Worm (Caenorhabditis elegans) whole organism, L2 larva: ENCODE measurements around the gene T12D8.9.

Experiments
- C34F6.9 ChIP-seq: fragments of 150-350 bp; optimal IDR thresholded peaks from 2 replicates; lab custom pipeline; 2014; ENCODE audit warnings: missing biosample characterization, missing genetic modification characterization
- R02D3.7 ChIP-seq: fragments of 150-350 bp; optimal IDR thresholded peaks from 2 replicates; lab custom pipeline; 2014; ENCODE audit warnings: missing biosample characterization, missing genetic modification characterization
- Y55F3AM.14 ChIP-seq: fragments of 200-800 bp; sonication (Bioruptor generic); optimal IDR thresholded peaks from 2 replicates; lab custom pipeline; 2018; ENCODE audit warnings: mild to moderate bottlenecking, missing genetic modification characterization, missing compliant biosample characterization
- ZK546.5 ChIP-seq: sonication (generic microtip); optimal IDR thresholded peaks from 2 replicates; lab custom pipeline; 2017; ENCODE audit warnings: missing biosample characterization, missing genetic modification characterization
- aly-2 ChIP-seq: fragments of 150-350 bp; optimal IDR thresholded peaks from 2 replicates; lab custom pipeline; 2014; ENCODE audit warnings: missing biosample characterization, missing genetic modification characterization
- blmp-1 ChIP-seq: sonication (generic microtip); optimal IDR thresholded peaks from 2 replicates; lab custom pipeline; 2017; ENCODE audit warnings: missing genetic modification characterization, mild to moderate bottlenecking, missing compliant biosample characterization, antibody characterized with exemption, moderate library complexity; ENCODE audit not compliant: insufficient read depth
- crh-2 ChIP-seq: sonication (generic microtip); optimal IDR thresholded peaks from 2 replicates; lab custom pipeline; 2017; ENCODE audit warnings: missing biosample characterization, missing genetic modification characterization
- dmd-4 ChIP-seq: sonication (generic microtip); optimal IDR thresholded peaks from 2 replicates; lab custom pipeline; 2017; ENCODE audit warnings: missing biosample characterization, missing genetic modification characterization
- egl-27 ChIP-seq: sonication (generic microtip); optimal IDR thresholded peaks from 3 replicates; lab custom pipeline; 2017; ENCODE audit warnings: missing biosample characterization, missing genetic modification reagents, missing genetic modification characterization
- elt-1 ChIP-seq: fragments of 150-350 bp; optimal IDR thresholded peaks from 2 replicates; lab custom pipeline; 2014; ENCODE audit warnings: missing biosample characterization, missing genetic modification characterization
- fos-1 ChIP-seq: fragments of 150-350 bp; optimal IDR thresholded peaks from 2 replicates; lab custom pipeline; 2014; ENCODE audit warnings: missing biosample characterization, missing genetic modification characterization
- gmeb-1 ChIP-seq: fragments of 150-350 bp; optimal IDR thresholded peaks from 2 replicates; lab custom pipeline; 2014; ENCODE audit warnings: missing biosample characterization, missing genetic modification characterization
- lin-11 ChIP-seq: fragments of 150-350 bp; sonication (generic microtip); optimal IDR thresholded peaks from 2 replicates; lab custom pipeline; 2014; ENCODE audit warnings: missing biosample characterization, missing genetic modification characterization, inconsistent platforms, mixed read lengths
- lin-13 ChIP-seq: fragments of 150-350 bp; optimal IDR thresholded peaks from 2 replicates; lab custom pipeline; 2014; ENCODE audit warnings: missing biosample characterization, missing genetic modification reagents, missing genetic modification characterization
- lsy-2 ChIP-seq, 2 experiments: fragments of 150-350 bp in 1 of 2; sonication (generic microtip) in 1 of 2; optimal IDR thresholded peaks; 2 replicates each; lab custom pipeline; 2014 to 2017; ENCODE audit warnings: missing biosample characterization in 2 of 2, missing genetic modification characterization in 2 of 2
- mbf-1 ChIP-seq: sonication (generic microtip); optimal IDR thresholded peaks from 2 replicates; lab custom pipeline; 2017; ENCODE audit warnings: missing biosample characterization, missing genetic modification characterization
- mdl-1 ChIP-seq, 2 experiments: fragments of 150-350 bp in 1 of 2; sonication (generic microtip) in 1 of 2; optimal IDR thresholded peaks; 2 replicates each; lab custom pipeline; 2017; ENCODE audit warnings: missing biosample characterization in 2 of 2, missing genetic modification characterization in 2 of 2
- nhr-10 ChIP-seq: sonication (generic microtip); optimal IDR thresholded peaks from 2 replicates; lab custom pipeline; 2017; ENCODE audit warnings: missing biosample characterization, missing genetic modification characterization
- nhr-12 ChIP-seq: fragments of 150-350 bp; optimal IDR thresholded peaks from 2 replicates; lab custom pipeline; 2014; ENCODE audit warnings: missing biosample characterization, missing genetic modification characterization
- nhr-21 ChIP-seq: fragments of 150-350 bp; optimal IDR thresholded peaks from 2 replicates; lab custom pipeline; 2014; ENCODE audit warnings: missing biosample characterization, missing genetic modification characterization
- nhr-23 ChIP-seq: fragments of 150-350 bp; optimal IDR thresholded peaks from 2 replicates; lab custom pipeline; 2014; ENCODE audit warnings: missing biosample characterization, missing genetic modification reagents, missing genetic modification characterization
- nhr-237 ChIP-seq: fragments of 150-350 bp; optimal IDR thresholded peaks from 2 replicates; lab custom pipeline; 2014; ENCODE audit warnings: missing biosample characterization, missing genetic modification characterization
- nhr-25 ChIP-seq: fragments of 150-350 bp; sonication (generic microtip); optimal IDR thresholded peaks from 3 replicates; lab custom pipeline; 2014; ENCODE audit warnings: missing biosample characterization, missing genetic modification characterization
- nhr-77 ChIP-seq: fragments of 150-350 bp; optimal IDR thresholded peaks from 2 replicates; lab custom pipeline; 2014; ENCODE audit warnings: missing biosample characterization, missing genetic modification characterization
- peb-1 ChIP-seq: fragments of 150-350 bp; optimal IDR thresholded peaks from 2 replicates; lab custom pipeline; 2014; ENCODE audit warnings: missing biosample characterization, missing genetic modification characterization
- skn-1 ChIP-seq: sonication (generic microtip); optimal IDR thresholded peaks from 2 replicates; lab custom pipeline; 2017; ENCODE audit warnings: missing biosample characterization, missing genetic modification characterization
- sma-3 ChIP-seq: sonication (generic microtip); optimal IDR thresholded peaks from 2 replicates; lab custom pipeline; 2016; ENCODE audit warnings: missing genetic modification reagents, missing genetic modification characterization, missing compliant biosample characterization
- snpc-4 ChIP-seq: fragments of 150-350 bp; optimal IDR thresholded peaks from 2 replicates; lab custom pipeline; 2014; ENCODE audit warnings: missing biosample characterization, missing genetic modification characterization
- unc-39 ChIP-seq: fragments of 150-350 bp; optimal IDR thresholded peaks from 2 replicates; lab custom pipeline; 2014; ENCODE audit warnings: missing biosample characterization, missing genetic modification characterization
- unc-62 ChIP-seq: fragments of 150-350 bp; optimal IDR thresholded peaks from 2 replicates; lab custom pipeline; 2014; ENCODE audit warnings: missing biosample characterization, missing genetic modification reagents, missing genetic modification characterization
- ztf-1 ChIP-seq: fragments of 200-800 bp; sonication (Bioruptor generic); conservative IDR thresholded peaks from 2 replicates; pipeline ENCODE4 v1.3.6; 2022; ENCODE audit warnings: missing genetic modification characterization, missing compliant biosample characterization
- ztf-4 ChIP-seq: fragments of 150-350 bp; optimal IDR thresholded peaks from 2 replicates; lab custom pipeline; 2014; ENCODE audit warnings: missing biosample characterization, missing genetic modification characterization

T12D8.9 gene

DNA sequence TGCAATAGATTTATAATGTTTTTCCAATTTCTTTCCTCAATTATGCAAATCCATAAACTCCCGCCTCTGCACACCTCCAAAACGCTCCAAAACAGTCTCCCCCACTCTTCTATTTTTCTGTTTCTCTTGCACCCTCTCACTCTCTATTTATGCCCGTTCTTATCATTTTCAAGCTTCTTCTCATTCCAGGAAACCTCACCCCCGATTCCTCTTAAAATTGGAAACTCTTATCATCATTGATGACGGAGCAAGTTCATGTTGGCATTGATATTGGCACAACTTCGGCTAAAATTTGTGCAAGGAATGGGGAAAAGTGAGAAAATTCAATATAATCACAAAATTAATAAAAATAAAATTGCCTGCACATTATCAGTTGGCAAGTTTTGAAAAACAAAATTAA is 9.1 kb upstream of the T12D8.9 start, which contains the start of gene shpk-1 (continued):
- TF ChIP-seq nhr-237 (tag; lab: Kevin White, UChicago) (no peak), blmp-1 (tag; lab: Kevin White, UChicago) (no peak), crh-2 (peak; percentile 77), nhr-25 (tag; lab: Kevin White, UChicago) (no peak), elt-1 (tag; lab: Kevin White, UChicago) (no peak), R02D3.7 (tag; lab: Kevin White, UChicago) (no peak)

DNA sequence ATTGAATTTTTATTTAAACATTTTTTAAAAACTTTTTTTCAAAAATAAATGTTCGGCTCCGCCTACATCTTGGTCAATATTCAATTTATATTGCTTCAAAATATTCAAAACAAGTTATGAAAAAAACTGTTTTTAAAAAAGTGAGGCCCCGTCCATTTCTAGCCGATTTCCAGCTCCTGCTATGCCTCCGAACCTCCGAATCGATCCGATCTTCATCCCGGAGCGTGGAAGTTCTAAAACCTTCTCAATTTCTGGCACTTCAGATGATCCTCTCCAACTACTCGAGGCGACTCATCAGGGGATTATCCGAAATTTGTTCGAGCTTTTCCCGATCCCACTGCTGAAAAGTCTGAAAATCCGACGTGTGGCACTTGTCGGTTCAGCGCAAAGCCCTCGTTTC is 2.7 kb upstream of the T12D8.9 start:
- TF ChIP-seq egl-27 (tag; lab: Kevin White, UChicago), result no peak
- TF ChIP-seq elt-1 (tag; lab: Kevin White, UChicago), result no peak
- TF ChIP-seq Y55F3AM.14 (GFP tag; lab: Kevin White, UChicago), result no peak
- no peak for TF ChIP-seq peb-1 (tag; lab: Kevin White, UChicago)
- no peak for TF ChIP-seq nhr-23
- no peak for TF ChIP-seq lsy-2 (tag; optimal IDR thresholded peaks at IDR 0.05; lab: Kevin White, UChicago)
- no peak for TF ChIP-seq nhr-237 (tag; lab: Kevin White, UChicago)
- no peak for TF ChIP-seq unc-39 (tag; lab: Kevin White, UChicago)
- TF ChIP-seq sma-3 (GFP tag; lab: Kevin White, UChicago), result no peak
- TF ChIP-seq ztf-4 (tag; lab: Kevin White, UChicago), result no peak
- TF ChIP-seq C34F6.9 (tag; lab: Kevin White, UChicago), result no peak
- TF ChIP-seq unc-62 (GFP tag; lab: Kevin White, UChicago), result no peak
- TF ChIP-seq dmd-4 (tag; lab: Kevin White, UChicago), result no peak
- TF ChIP-seq fos-1, result no peak
- no peak for TF ChIP-seq ZK546.5 (tag; lab: Kevin White, UChicago)
- TF ChIP-seq, all 48 proteins: peak for 0

DNA sequence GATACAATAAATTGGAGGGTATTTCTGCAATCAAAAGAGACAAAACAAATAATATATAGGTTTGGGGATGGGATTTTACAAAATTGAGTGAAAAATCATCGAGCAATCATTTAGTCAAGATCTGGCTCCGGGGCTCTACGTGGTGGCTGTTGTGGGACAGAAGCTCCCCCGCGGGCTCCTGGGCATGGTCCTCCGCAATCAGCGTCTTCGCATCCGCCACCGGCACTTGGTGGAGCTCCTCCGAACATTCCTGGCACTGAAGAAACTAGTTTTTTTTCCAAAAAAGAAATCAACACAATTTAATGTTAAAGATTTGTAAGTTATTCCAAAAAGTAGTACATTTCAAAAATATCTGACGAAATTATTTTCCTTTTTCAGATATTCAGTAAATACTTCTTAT is 2.2 kb upstream of the T12D8.9 start:
- no peak for TF ChIP-seq nhr-77 (tag; lab: Kevin White, UChicago)
- no peak for TF ChIP-seq nhr-10
- no peak for TF ChIP-seq dmd-4 (tag; lab: Kevin White, UChicago)
- no peak for TF ChIP-seq mbf-1 (tag; lab: Kevin White, UChicago)
- TF ChIP-seq ZK546.5 (tag; lab: Kevin White, UChicago), result no peak
- no peak for TF ChIP-seq lsy-2 (tag; optimal IDR thresholded peaks at IDR 0.05; lab: Kevin White, UChicago)
- TF ChIP-seq skn-1 (tag; lab: Kevin White, UChicago), result no peak
- TF ChIP-seq aly-2 (tag; lab: Kevin White, UChicago), result no peak
- TF ChIP-seq unc-39 (tag; lab: Kevin White, UChicago), result no peak
- no peak for TF ChIP-seq ztf-1 (GFP tag; lab: Robert Waterston, UW)
- no peak for TF ChIP-seq crh-2
- TF ChIP-seq sma-3 (GFP tag; lab: Kevin White, UChicago), result no peak
- TF ChIP-seq gmeb-1 (tag; lab: Kevin White, UChicago), result no peak
- TF ChIP-seq C34F6.9 (tag; lab: Kevin White, UChicago), result no peak
- TF ChIP-seq nhr-12 (tag; lab: Kevin White, UChicago), result no peak
- no peak for TF ChIP-seq lin-13 (GFP tag; lab: Kevin White, UChicago)
- no peak for TF ChIP-seq mdl-1 (tag; optimal IDR thresholded peaks at IDR 0.05; lab: Kevin White, UChicago)

DNA sequence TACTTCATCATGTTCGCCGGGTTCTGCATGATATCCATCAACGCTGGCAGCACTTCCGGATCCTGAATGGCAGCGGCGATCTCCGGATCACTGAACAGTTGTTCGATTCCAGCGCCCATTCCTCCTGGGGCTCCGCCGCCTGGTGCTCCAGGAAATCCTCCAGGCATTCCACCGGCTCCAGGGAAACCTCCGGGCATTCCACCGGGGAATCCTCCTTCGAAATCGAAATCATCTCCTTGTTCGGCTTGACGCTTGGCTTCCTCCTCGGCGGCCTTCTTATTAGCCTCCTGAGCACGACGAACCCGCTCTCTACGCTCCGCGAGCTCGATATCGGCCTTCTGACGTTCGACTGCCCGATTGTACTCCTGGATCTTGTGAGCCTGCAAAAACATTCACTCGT is 1.4 kb upstream of the T12D8.9 start:
- TF ChIP-seq snpc-4 (tag; lab: Kevin White, UChicago), result no peak
- TF ChIP-seq aly-2 (tag; lab: Kevin White, UChicago), result no peak
- TF ChIP-seq, all 48 proteins: peak for 0

DNA sequence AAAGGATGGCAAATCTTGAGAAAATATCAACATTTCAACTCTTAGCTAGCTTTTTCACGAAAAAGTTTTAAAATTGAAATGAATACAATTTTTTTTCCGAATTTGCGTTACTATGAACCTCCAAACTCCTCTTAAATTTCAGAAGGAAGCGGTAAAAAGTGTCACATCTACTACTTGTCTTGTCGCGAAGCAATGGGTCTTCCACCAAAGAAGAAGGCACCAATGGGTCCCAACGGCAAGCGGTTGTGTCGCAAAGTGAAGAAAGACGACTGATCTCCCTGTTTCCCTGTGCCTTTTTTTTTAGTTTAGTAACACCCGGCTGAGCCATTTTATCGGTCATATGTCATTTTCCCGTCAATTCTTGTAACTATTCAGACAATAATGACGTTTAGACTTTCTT is 4.1 kb downstream of the T12D8.9 start:
- TF ChIP-seq ZK546.5 (tag; lab: Kevin White, UChicago), result no peak
- TF ChIP-seq snpc-4 (tag; lab: Kevin White, UChicago), result no peak
- no peak for TF ChIP-seq unc-39 (tag; lab: Kevin White, UChicago)
- no peak for TF ChIP-seq lsy-2 (tag; optimal IDR thresholded peaks at IDR 0.05; lab: Kevin White, UChicago)
- TF ChIP-seq nhr-21 (tag; lab: Kevin White, UChicago), result no peak
- no peak for TF ChIP-seq blmp-1 (tag; lab: Kevin White, UChicago)
- no peak for TF ChIP-seq mbf-1 (tag; lab: Kevin White, UChicago)
- no peak for TF ChIP-seq nhr-77 (tag; lab: Kevin White, UChicago)
- no peak for TF ChIP-seq lin-11 (tag; lab: Kevin White, UChicago)
- TF ChIP-seq peb-1 (tag; lab: Kevin White, UChicago), result no peak
